Worm (Caenorhabditis elegans): ENCODE data around the gene srbc-45.

srbc-45 gene

ce11 chrV:12763291-12763995, 39.9 kb upstream of the srbc-45 start, which contains the start of the genes abcf-1 and scc-3 (continued):
- no peak for TF ChIP-seq attf-4 (tag; optimal IDR thresholded peaks at IDR 0.05)
- no peak for TF ChIP-seq rbr-2 (tag; optimal IDR thresholded peaks at IDR 0.05)
- no peak for TF ChIP-seq nhr-77 (tag; optimal IDR thresholded peaks at IDR 0.05)
- no peak for TF ChIP-seq lin-29 (GFP tag; IDR thresholded peaks at IDR 0.05)
- TF ChIP-seq mes-2 (tag; optimal IDR thresholded peaks at IDR 0.05; ENCODE audit: poor library complexity, severe bottlenecking): no peak
- peak; percentile 27 for TF ChIP-seq T20F7.1 (GFP tag; optimal IDR thresholded peaks at IDR 0.05)
- no peak for TF ChIP-seq egl-43 (GFP tag; IDR thresholded peaks at IDR 0.05)
- TF ChIP-seq hlh-30 (tag; optimal IDR thresholded peaks at IDR 0.05; ENCODE audit: insufficient read depth): peak; percentile 23
- TF ChIP-seq nhr-48 (tag; optimal IDR thresholded peaks at IDR 0.05): no peak
- TF ChIP-seq dpl-1 (GFP tag; optimal IDR thresholded peaks at IDR 0.05): peak; percentile 32
- peak in 1 of 2 experiments; percentile 96 for TF ChIP-seq lsy-2 (tag; optimal IDR thresholded peaks at IDR 0.05)

DNA sequence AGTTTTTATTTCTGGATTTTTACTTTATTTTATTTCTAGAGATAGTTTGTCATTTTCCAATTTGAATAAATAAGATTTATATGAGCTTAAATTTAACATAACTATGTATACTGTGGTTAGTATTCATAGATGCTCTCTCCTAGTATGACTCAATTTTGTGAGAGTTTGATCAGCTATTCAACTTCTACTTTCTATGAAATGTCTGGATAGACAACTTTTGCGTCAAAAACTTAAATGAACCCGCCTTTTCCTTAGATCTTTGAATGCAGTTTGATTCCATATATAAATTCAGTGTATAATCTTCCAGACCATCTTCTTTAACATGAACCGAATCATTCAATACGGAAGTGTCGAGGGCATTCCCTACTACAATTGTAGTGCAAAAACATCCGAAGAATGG, 34.4 kb upstream of the srbc-45 start, which contains the start of gene srt-43:
Gene srt-43, plus strand, starts transcription at position 301 of the 400 bp plus-strand sequence.
- TF ChIP-seq unc-62 (GFP tag; optimal IDR thresholded peaks at IDR 0.05 in 1 of 2) (peak in 1 of 2 experiments; percentile 47), unc-62 (tag; optimal IDR thresholded peaks at IDR 0.05) (no peak), dve-1 (tag; optimal IDR thresholded peaks at IDR 0.05; ENCODE audit: insufficient read depth) (no peak)

ce11 chrV:12773222-12773621, 30.2 kb upstream of the srbc-45 start, which contains the start of gene ZC455.1:
Gene ZC455.1 (plus strand): TSS chrV:12773522.
- TF ChIP-seq fos-1 (tag; optimal IDR thresholded peaks at IDR 0.05): no peak
- TF ChIP-seq lin-15B (tag; optimal IDR thresholded peaks at IDR 0.05): no peak
- TF ChIP-seq F49E8.2 (tag; optimal IDR thresholded peaks at IDR 0.05; ENCODE audit: borderline replicate concordance): no peak
- TF ChIP-seq skn-1 (tag; optimal IDR thresholded peaks at IDR 0.05): no peak
- TF ChIP-seq nhr-10 (tag; optimal IDR thresholded peaks at IDR 0.05): no peak
- TF ChIP-seq ceh-82 (tag; optimal IDR thresholded peaks at IDR 0.05): no peak
- no peak for TF ChIP-seq pqm-1 (tag; optimal IDR thresholded peaks at IDR 0.05)
- no peak for TF ChIP-seq spr-3 (GFP tag; optimal IDR thresholded peaks at IDR 0.05)
- TF ChIP-seq nhr-6 (tag; optimal IDR thresholded peaks at IDR 0.05): no peak
- no peak for TF ChIP-seq ZK337.2 (GFP tag; IDR thresholded peaks at IDR 0.05)
- TF ChIP-seq egl-43 (GFP tag; IDR thresholded peaks at IDR 0.05): no peak
- no peak for TF ChIP-seq nhr-41 (GFP tag; IDR thresholded peaks at IDR 0.05)
- no peak for TF ChIP-seq unc-62 (GFP tag; optimal IDR thresholded peaks at IDR 0.05 in 1 of 2)
- no peak for TF ChIP-seq unc-62 (tag; optimal IDR thresholded peaks at IDR 0.05)
- no peak for TF ChIP-seq ctbp-1 (GFP tag; IDR thresholded peaks at IDR 0.05)
- no peak for TF ChIP-seq unc-130 (GFP tag; optimal IDR thresholded peaks at IDR 0.05)

DNA sequence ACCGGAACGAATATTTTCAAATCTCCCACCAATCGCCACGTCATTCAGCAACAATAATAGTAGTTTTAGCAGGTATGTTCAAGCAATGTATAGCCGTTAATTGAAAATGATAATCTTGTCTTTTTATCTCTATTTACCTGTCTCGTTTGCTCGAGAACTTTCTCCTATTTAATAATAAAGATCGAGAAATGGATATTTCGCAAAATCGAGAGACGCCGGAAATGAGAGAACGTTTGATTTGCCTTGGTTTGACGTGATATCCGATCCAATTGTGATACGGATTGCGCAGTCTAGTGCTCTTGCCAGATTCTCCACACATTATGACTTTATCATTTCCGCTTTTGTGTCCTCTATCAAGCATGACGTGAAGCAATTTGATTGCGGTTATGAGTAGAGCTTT, 29.5 kb upstream of the srbc-45 start:
- TF ChIP-seq zip-2 (tag; optimal IDR thresholded peaks at IDR 0.05) (no peak), lin-38 (GFP tag; IDR thresholded peaks at IDR 0.05) (no peak), unc-39 (tag; optimal IDR thresholded peaks at IDR 0.05) (no peak), D1046.2 (GFP tag; IDR thresholded peaks at IDR 0.05) (no peak)

ce11 chrV:12780248-12780647, 23.1 kb upstream of the srbc-45 start:
- peak; percentile 85 for TF ChIP-seq Y48G9A.11 (GFP tag; IDR thresholded peaks at IDR 0.05)
- no peak for TF ChIP-seq mes-2 (tag; optimal IDR thresholded peaks at IDR 0.05; ENCODE audit: poor library complexity, severe bottlenecking)
- peak; percentile 0 for TF ChIP-seq nhr-48 (tag; optimal IDR thresholded peaks at IDR 0.05)
- TF ChIP-seq nhr-10 (tag; optimal IDR thresholded peaks at IDR 0.05): no peak
- peak; percentile 90 for TF ChIP-seq hmg-1.1 (GFP tag; IDR thresholded peaks at IDR 0.05)
- TF ChIP-seq Y5F2A.4 (GFP tag; optimal IDR thresholded peaks at IDR 0.05): peak; percentile 15
- TF ChIP-seq fkh-10 (GFP tag; optimal IDR thresholded peaks at IDR 0.05): no peak
- peak; percentile 91 for TF ChIP-seq arid-1 (GFP tag; conservative IDR thresholded peaks at IDR 0.05)
- TF ChIP-seq ztf-11 (tag; optimal IDR thresholded peaks at IDR 0.05): no peak
- peak; percentile 59 for TF ChIP-seq rbr-2 (tag; optimal IDR thresholded peaks at IDR 0.05)
- TF ChIP-seq spr-3 (GFP tag; optimal IDR thresholded peaks at IDR 0.05): peak; percentile 72
- TF ChIP-seq vab-7 (GFP tag; IDR thresholded peaks at IDR 0.05): no peak
- peak; percentile 90; the same call in 1 of the 2 replicates for TF ChIP-seq F44E2.7 (GFP tag; IDR thresholded peaks at IDR 0.05)
- TF ChIP-seq ceh-28 (tag; optimal IDR thresholded peaks at IDR 0.05): no peak
- peak; percentile 88 for TF ChIP-seq madf-9 (GFP tag; conservative IDR thresholded peaks at IDR 0.05)
- no peak; the same call in 1 of the 2 replicates for TF ChIP-seq egl-43 (GFP tag; IDR thresholded peaks at IDR 0.05)
- peak; percentile 97 for TF ChIP-seq lim-7 (GFP tag; IDR thresholded peaks at IDR 0.05)
- TF ChIP-seq zag-1 (tag; optimal IDR thresholded peaks at IDR 0.05): no peak
- no peak for TF ChIP-seq lin-15B (tag; optimal IDR thresholded peaks at IDR 0.05)
- TF ChIP-seq mep-1 (tag; optimal IDR thresholded peaks at IDR 0.05): no peak
